Worm (Caenorhabditis elegans) whole organism, midembryonic: ENCODE data around the gene srt-22.
"Not testable (repeated sequence)": the region's sequence is repeated elsewhere in the genome, so short reads cannot be mapped to it uniquely, and the experiment has no call there.

Experiments
- T22C8.4 ChIP-seq: fragments of 200-800 bp; sonication (Bioruptor generic); IDR thresholded peaks from 2 replicates; pipeline ENCODE4 v1.3.6; 2022; ENCODE audit warnings: missing genetic modification characterization, missing compliant biosample characterization
- cog-1 ChIP-seq: sonication (generic microtip); optimal IDR thresholded peaks from 2 replicates; lab custom pipeline; 2016; ENCODE audit warnings: missing genetic modification characterization, missing compliant biosample characterization
- flt-1 ChIP-seq: fragments of 200-800 bp; sonication (Bioruptor generic); IDR thresholded peaks from 2 replicates; pipeline ENCODE4 v1.3.6; 2022; ENCODE audit warnings: missing genetic modification characterization, missing compliant biosample characterization
- klf-2 ChIP-seq: fragments of 200-800 bp; sonication (Bioruptor generic); conservative IDR thresholded peaks from 2 replicates; pipeline ENCODE4 v1.3.6; 2022; ENCODE audit warnings: missing genetic modification reagents, missing genetic modification characterization, missing compliant biosample characterization
- med-1 ChIP-seq: sonication (generic microtip); optimal IDR thresholded peaks from 2 replicates; lab custom pipeline; 2017; ENCODE audit warnings: missing genetic modification characterization, mild to moderate bottlenecking, missing compliant biosample characterization, antibody characterized with exemption, missing genetic modification reagents; ENCODE audit not compliant: insufficient read depth
- ref-1 ChIP-seq: fragments of 200-800 bp; sonication (Bioruptor generic); conservative IDR thresholded peaks from 2 replicates; pipeline ENCODE4 v1.3.6; 2022; ENCODE audit warnings: missing genetic modification reagents, missing genetic modification characterization, missing compliant biosample characterization
- tab-1 ChIP-seq: fragments of 200-800 bp; sonication (Bioruptor generic); IDR thresholded peaks from 2 replicates; pipeline ENCODE4 v1.3.6; 2022; ENCODE audit warnings: missing genetic modification characterization, missing compliant biosample characterization
- ztf-23 ChIP-seq: fragments of 200-800 bp; sonication (Bioruptor generic); IDR thresholded peaks from 2 replicates; pipeline ENCODE4 v1.3.6; 2022; ENCODE audit warnings: missing genetic modification reagents, missing genetic modification characterization, missing compliant biosample characterization
- ztf-29 ChIP-seq: fragments of 200-800 bp; sonication (Bioruptor generic); IDR thresholded peaks from 2 replicates; pipeline ENCODE4 v1.3.6; 2022; ENCODE audit warnings: missing genetic modification reagents, missing genetic modification characterization, missing compliant biosample characterization

The srt-22 gene

ce11 chrV:15339363-15339762 is 23.6 kb upstream of the srt-22 start, which contains the start of gene clec-228:
Gene clec-228 (minus strand): TSS chrV:15339463.
- no peak for TF ChIP-seq cog-1
- no peak for TF ChIP-seq flt-1 (GFP tag; lab: Robert Waterston, UW)
- TF ChIP-seq ztf-29 (GFP tag; lab: Robert Waterston, UW): no peak
- no peak for TF ChIP-seq tab-1 (GFP tag; lab: Robert Waterston, UW)
- TF ChIP-seq klf-2 (GFP tag; lab: Robert Waterston, UW): no peak
- TF ChIP-seq med-1: no peak
- TF ChIP-seq ztf-23 (GFP tag; lab: Robert Waterston, UW): no peak
- no peak for TF ChIP-seq ref-1 (GFP tag; lab: Robert Waterston, UW)
- TF ChIP-seq T22C8.4 (GFP tag; lab: Robert Waterston, UW): no peak

DNA sequence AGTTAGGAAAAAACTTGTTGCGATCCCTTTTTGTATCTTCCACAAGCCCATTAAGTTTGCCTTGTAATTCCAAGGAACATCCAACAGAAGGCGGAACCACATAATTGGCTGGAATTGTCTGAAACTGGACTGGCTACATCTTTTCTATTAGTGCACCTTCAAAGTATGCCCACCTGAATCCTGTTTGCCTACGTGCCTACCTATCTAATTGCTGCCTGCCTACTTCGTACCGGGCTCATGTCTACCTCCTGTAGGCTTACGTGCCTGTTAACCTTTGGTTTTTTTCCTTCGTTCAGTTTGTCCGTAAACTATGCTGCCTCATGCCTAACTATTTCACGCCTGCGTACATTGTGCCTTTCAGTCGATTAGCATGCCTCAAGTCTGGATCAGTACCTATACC is 21.7 kb upstream of the srt-22 start, which contains the start of gene wrt-7:
Gene wrt-7, minus strand, starts transcription at position 101 of the 400 bp plus-strand sequence.
- TF ChIP-seq T22C8.4 (GFP tag; lab: Robert Waterston, UW) (no peak), tab-1 (GFP tag; lab: Robert Waterston, UW) (no peak), med-1 (no peak), klf-2 (GFP tag; lab: Robert Waterston, UW) (no peak), cog-1 (no peak), ref-1 (GFP tag; lab: Robert Waterston, UW) (no peak), ztf-29 (GFP tag; lab: Robert Waterston, UW) (no peak), ztf-23 (GFP tag; lab: Robert Waterston, UW) (no peak), flt-1 (GFP tag; lab: Robert Waterston, UW) (no peak)

- TF ChIP-seq med-1 (no peak), ztf-29 (GFP tag; lab: Robert Waterston, UW) (no peak), ztf-23 (GFP tag; lab: Robert Waterston, UW) (no peak), T22C8.4 (GFP tag; lab: Robert Waterston, UW) (no peak), flt-1 (GFP tag; lab: Robert Waterston, UW) (no peak)
Measured at ce11 chrV:15332851-15333250, 17.1 kb upstream of the srt-22 start, which contains the start of gene srw-113. Gene srw-113 (plus strand): TSS chrV:15333151.

- TF ChIP-seq T22C8.4 (GFP tag; lab: Robert Waterston, UW) (no peak), med-1 (no peak), ztf-29 (GFP tag; lab: Robert Waterston, UW) (no peak), flt-1 (GFP tag; lab: Robert Waterston, UW) (no peak), tab-1 (GFP tag; lab: Robert Waterston, UW) (no peak), klf-2 (GFP tag; lab: Robert Waterston, UW) (no peak), cog-1 (no peak), ztf-23 (GFP tag; lab: Robert Waterston, UW) (no peak)
Measured at ce11 chrV:15330314-15330713, 14.6 kb upstream of the srt-22 start, which contains the start of gene srh-295. Gene srh-295 (plus strand): TSS chrV:15330614.

DNA sequence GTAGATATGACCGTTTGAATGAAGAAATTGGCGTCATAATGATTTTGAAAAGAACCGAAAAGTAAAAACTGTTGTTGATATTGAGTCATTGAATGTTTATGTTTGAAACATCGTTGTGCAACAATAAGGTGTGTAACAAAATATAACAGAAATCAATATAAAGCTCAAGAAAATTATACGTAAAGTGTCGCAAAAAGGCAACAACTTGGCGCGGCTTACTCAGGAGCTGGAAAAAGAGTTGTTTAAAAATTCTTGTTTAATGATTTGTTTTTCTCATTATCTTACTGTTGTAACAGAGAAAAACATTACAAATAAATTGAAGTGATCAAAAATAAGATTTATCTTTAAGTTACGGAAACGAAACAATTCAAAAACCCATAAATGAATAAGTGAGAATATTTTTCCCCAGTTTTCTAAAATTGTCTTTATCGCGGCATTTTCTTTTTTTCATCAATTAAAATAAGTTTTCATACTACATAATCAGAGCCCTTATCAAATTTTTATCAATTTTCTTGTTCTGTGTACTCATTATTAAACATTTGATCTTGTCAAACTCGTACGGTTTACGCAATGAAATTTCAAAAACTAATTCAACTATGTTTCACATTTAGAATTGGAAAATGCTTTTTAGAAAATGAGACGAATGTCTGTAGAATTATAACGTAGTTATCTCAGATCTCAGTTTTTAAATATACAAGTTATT is 12.2 kb upstream of the srt-22 start, which contains the start of gene ZK1037.6:
Gene ZK1037.6, minus strand, starts transcription at position 51 of the 703 bp plus-strand sequence.
- TF ChIP-seq klf-2 (GFP tag; lab: Robert Waterston, UW) (no peak), med-1 (no peak), tab-1 (GFP tag; lab: Robert Waterston, UW) (no peak), flt-1 (GFP tag; lab: Robert Waterston, UW) (no peak), T22C8.4 (GFP tag; lab: Robert Waterston, UW) (no peak), ztf-23 (GFP tag; lab: Robert Waterston, UW) (no peak), cog-1 (no peak), ztf-29 (GFP tag; lab: Robert Waterston, UW) (no peak), ref-1 (GFP tag; lab: Robert Waterston, UW) (no peak)

DNA sequence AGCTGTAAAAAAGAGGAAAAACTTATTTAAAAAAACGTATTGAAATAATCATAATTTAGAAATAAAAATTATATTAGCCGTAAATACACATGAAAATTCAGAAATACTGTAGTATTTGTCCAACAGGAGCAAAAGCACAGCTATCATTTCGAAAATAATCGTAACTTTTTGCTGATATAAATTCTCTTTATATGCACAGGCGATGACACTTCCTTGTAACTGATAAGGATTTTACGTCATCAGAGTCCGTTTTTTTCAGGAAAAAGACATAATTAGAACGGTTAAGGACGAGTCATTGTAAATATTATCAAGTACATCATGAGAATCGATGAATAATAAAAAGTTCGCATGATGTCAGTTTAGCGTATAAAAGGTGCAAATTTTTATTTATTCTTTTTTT is 7.7 kb upstream of the srt-22 start:
- no peak for TF ChIP-seq klf-2 (GFP tag; lab: Robert Waterston, UW)
- no peak for TF ChIP-seq flt-1 (GFP tag; lab: Robert Waterston, UW)
- no peak for TF ChIP-seq ztf-23 (GFP tag; lab: Robert Waterston, UW)
- no peak for TF ChIP-seq ref-1 (GFP tag; lab: Robert Waterston, UW)
- TF ChIP-seq T22C8.4 (GFP tag; lab: Robert Waterston, UW): no peak
- TF ChIP-seq tab-1 (GFP tag; lab: Robert Waterston, UW): no peak
- no peak for TF ChIP-seq cog-1
- no peak for TF ChIP-seq ztf-29 (GFP tag; lab: Robert Waterston, UW)
- no peak for TF ChIP-seq med-1

DNA sequence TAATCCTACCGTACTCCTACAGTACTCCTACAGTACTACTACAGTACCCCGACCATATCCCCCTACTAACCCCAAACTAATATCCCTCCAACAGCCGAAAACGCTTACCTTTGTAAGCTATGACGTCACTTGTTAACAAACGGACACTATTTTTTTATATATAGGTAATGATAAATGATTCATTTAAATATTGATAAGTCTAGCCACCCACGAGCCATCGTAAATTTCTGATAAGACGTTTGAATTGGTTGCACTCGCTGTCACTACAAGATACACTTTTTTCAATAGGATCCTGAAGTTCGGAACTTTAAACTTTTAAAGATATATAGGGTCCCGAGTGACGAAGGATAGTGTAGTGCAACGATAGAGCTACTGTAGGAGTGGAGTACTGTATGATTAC is 6.9 kb upstream of the srt-22 start, which contains the start of gene nhr-247:
Gene nhr-247, plus strand, starts transcription at position 330 of the 400 bp plus-strand sequence.
- not testable (repeated sequence) for TF ChIP-seq ztf-23, klf-2, ztf-29 (GFP tag; lab: Robert Waterston, UW)

- TF ChIP-seq flt-1 (GFP tag; lab: Robert Waterston, UW): peak; percentile 84
Measured at ce11 chrV:15320756-15321332, 5.1 kb upstream of the srt-22 start.

ce11 chrV:15318638-15319037 is 2.9 kb upstream of the srt-22 start, which contains the start of gene nhr-291:
Gene nhr-291 (plus strand): TSS chrV:15318961.
- TF ChIP-seq T22C8.4 (GFP tag; lab: Robert Waterston, UW) (no peak), ref-1 (GFP tag; lab: Robert Waterston, UW) (no peak), klf-2 (GFP tag; lab: Robert Waterston, UW) (no peak), cog-1 (no peak), flt-1 (GFP tag; lab: Robert Waterston, UW) (no peak), ztf-23 (GFP tag; lab: Robert Waterston, UW) (no peak), med-1 (no peak), tab-1 (GFP tag; lab: Robert Waterston, UW) (no peak), ztf-29 (GFP tag; lab: Robert Waterston, UW) (no peak)
